Fruit fly (Drosophila melanogaster) Kc167 (cell line): Measurements from ENCODE around the gene CG14696.

Source experiments
- Myc ChIP-seq: fragments of >200 bp; optimal IDR thresholded peaks from 2 replicates; lab custom pipeline; 2017; ENCODE audit warnings: missing external identifiers
- h ChIP-seq: fragments of >200 bp; optimal IDR thresholded peaks from 3 replicates; lab custom pipeline; 2018; ENCODE audit warnings: missing external identifiers
- psq ChIP-seq: fragments of >200 bp; optimal IDR thresholded peaks from 2 replicates; lab custom pipeline; 2017; ENCODE audit warnings: missing external identifiers

dm6 chr3R:10862773-10863445 lies 21.9 kb downstream of the CG14696 start, which contains the start of gene CG6574:
- TF ChIP-seq h (no peak), psq (lab: Kevin White, UChicago) (no peak), Myc (lab: Kevin White, UChicago) (no peak)
